Worm (Caenorhabditis elegans) whole organism, L4 larva: ENCODE results near the gene dcap-1.

ENCODE experiments used
- D1046.2 ChIP-seq: fragments of 200-800 bp; sonication (Bioruptor generic); IDR thresholded peaks from 2 replicates; pipeline ENCODE4 v1.3.6; 2022; ENCODE audit warnings: missing genetic modification characterization, missing compliant biosample characterization
- F37D6.2 ChIP-seq: sonication (generic microtip); optimal IDR thresholded peaks from 2 replicates; lab custom pipeline; 2016; ENCODE audit warnings: mild to moderate bottlenecking, missing genetic modification characterization, missing compliant biosample characterization
- F49E8.2 ChIP-seq: sonication (generic microtip); optimal IDR thresholded peaks from 2 replicates; lab custom pipeline; 2016; ENCODE audit warnings: missing compliant biosample characterization, mild to moderate bottlenecking, missing genetic modification characterization, borderline replicate concordance
- ZK337.2 ChIP-seq: fragments of 200-800 bp; sonication (Bioruptor generic); IDR thresholded peaks from 2 replicates; pipeline ENCODE4 v1.3.6; 2022; ENCODE audit warnings: missing genetic modification reagents, missing genetic modification characterization, missing compliant biosample characterization
- ZK546.5 ChIP-seq, 2 experiments: sonication (generic microtip); optimal IDR thresholded peaks; 2 replicates each; lab custom pipeline; 2017; ENCODE audit warnings: missing biosample characterization in 2 of 2, missing genetic modification characterization in 2 of 2
- aha-1 ChIP-seq: fragments of 150-350 bp; peaks from one replicate; lab custom pipeline; 2014; ENCODE audit warnings: missing biosample characterization, missing genetic modification characterization
- ama-1 ChIP-seq: fragments of 150-350 bp; optimal IDR thresholded peaks from 2 replicates; lab custom pipeline; 2014; ENCODE audit warnings: inconsistent platforms, mixed read lengths
- attf-4 ChIP-seq: sonication (generic microtip); optimal IDR thresholded peaks from 3 replicates; lab custom pipeline; 2017; ENCODE audit warnings: missing biosample characterization, missing genetic modification characterization
- ceh-28 ChIP-seq: fragments of 150-350 bp; optimal IDR thresholded peaks from 2 replicates; lab custom pipeline; 2014; ENCODE audit warnings: missing biosample characterization, missing genetic modification reagents, missing genetic modification characterization
- cey-2 ChIP-seq: sonication (generic microtip); optimal IDR thresholded peaks from 3 replicates; lab custom pipeline; 2017; ENCODE audit warnings: missing genetic modification characterization, mild to moderate bottlenecking, missing compliant biosample characterization, antibody characterized with exemption, borderline replicate concordance; ENCODE audit not compliant: insufficient read depth
- daf-16 ChIP-seq, 3 experiments: sonication (generic microtip); optimal IDR thresholded peaks; 2 replicates each; lab custom pipeline; 2016 to 2017; ENCODE audit warnings: missing genetic modification characterization in 3 of 3, missing genetic modification reagents in 3 of 3, mild to moderate bottlenecking in 2 of 3, missing compliant biosample characterization in 2 of 3, missing biosample characterization in 1 of 3, moderate library complexity in 1 of 3
- dmd-8 ChIP-seq: fragments of 200-800 bp; sonication (Bioruptor generic); IDR thresholded peaks from 2 replicates; pipeline ENCODE4 v1.3.6; 2022; ENCODE audit warnings: missing genetic modification characterization, missing compliant biosample characterization
- dve-1 ChIP-seq: sonication (generic microtip); optimal IDR thresholded peaks from 2 replicates; lab custom pipeline; 2017; ENCODE audit warnings: antibody characterized with exemption, mild to moderate bottlenecking, missing genetic modification characterization, missing compliant biosample characterization; ENCODE audit not compliant: insufficient read depth
- hif-1 ChIP-seq, 2 experiments: sonication (generic microtip); optimal IDR thresholded peaks; 2 replicates each; lab custom pipeline; 2016 to 2017; ENCODE audit warnings: missing compliant biosample characterization in 2 of 2, missing genetic modification characterization in 2 of 2, missing genetic modification reagents in 2 of 2, missing genotype in 2 of 2, mild to moderate bottlenecking in 1 of 2
- hlh-11 ChIP-seq: fragments of 200-800 bp; sonication (Bioruptor generic); optimal IDR thresholded peaks from 2 replicates; lab custom pipeline; 2018; ENCODE audit warnings: mild to moderate bottlenecking, missing genetic modification characterization, missing compliant biosample characterization
- hmg-1.1 ChIP-seq: fragments of 200-800 bp; sonication (Bioruptor generic); IDR thresholded peaks from 2 replicates; pipeline ENCODE4 v1.3.6; 2022; ENCODE audit warnings: missing genetic modification reagents, missing genetic modification characterization, missing compliant biosample characterization
- lin-29 ChIP-seq: fragments of 200-800 bp; sonication (Bioruptor generic); IDR thresholded peaks from 2 replicates; pipeline ENCODE4 v1.3.6; 2022; ENCODE audit warnings: missing genetic modification reagents, missing genetic modification characterization, missing compliant biosample characterization
- mdl-1 ChIP-seq, 2 experiments: fragments of 150-350 bp in 1 of 2; sonication (generic microtip) in 1 of 2; optimal IDR thresholded peaks; 2 replicates each; lab custom pipeline; 2014 to 2017; ENCODE audit warnings: missing biosample characterization in 2 of 2, missing genetic modification characterization in 2 of 2
- mes-2 ChIP-seq: sonication (generic microtip); optimal IDR thresholded peaks from 2 replicates; lab custom pipeline; 2016; ENCODE audit warnings: missing genotype, mild to moderate bottlenecking, missing genetic modification characterization, missing compliant biosample characterization; ENCODE audit not compliant: poor library complexity, severe bottlenecking
- mxl-2 ChIP-seq: fragments of 200-800 bp; sonication (Bioruptor generic); conservative IDR thresholded peaks from 2 replicates; pipeline ENCODE4 v1.3.6; 2022; ENCODE audit warnings: missing genetic modification reagents, missing genetic modification characterization, missing compliant biosample characterization
- mxl-3 ChIP-seq: fragments of 200-800 bp; sonication (Bioruptor generic); optimal IDR thresholded peaks from 2 replicates; lab custom pipeline; 2018; ENCODE audit warnings: mild to moderate bottlenecking, missing genetic modification characterization, missing compliant biosample characterization
- nhr-25 ChIP-seq: sonication (generic microtip); optimal IDR thresholded peaks from 2 replicates; lab custom pipeline; 2017; ENCODE audit warnings: missing genetic modification characterization, mild to moderate bottlenecking, missing compliant biosample characterization, antibody characterized with exemption, moderate library complexity, borderline replicate concordance; ENCODE audit not compliant: insufficient read depth
- nhr-28 ChIP-seq: fragments of 150-350 bp; optimal IDR thresholded peaks from 2 replicates; lab custom pipeline; 2014; ENCODE audit warnings: missing biosample characterization, missing genetic modification characterization
- nhr-6 ChIP-seq: fragments of 150-350 bp; optimal IDR thresholded peaks from 2 replicates; lab custom pipeline; 2014; ENCODE audit warnings: missing biosample characterization, missing genetic modification characterization
- nhr-77 ChIP-seq: fragments of 150-350 bp; optimal IDR thresholded peaks from 2 replicates; lab custom pipeline; 2014; ENCODE audit warnings: missing biosample characterization, missing genetic modification characterization
- php-3 ChIP-seq: fragments of 200-800 bp; sonication (Bioruptor generic); IDR thresholded peaks from 2 replicates; pipeline ENCODE4 v1.3.6; 2022; ENCODE audit warnings: missing genetic modification reagents, missing genetic modification characterization, missing compliant biosample characterization
- pqm-1 ChIP-seq: sonication (generic microtip); optimal IDR thresholded peaks from 2 replicates; lab custom pipeline; 2017; ENCODE audit warnings: missing biosample characterization, missing genetic modification characterization
- set-16 ChIP-seq: fragments of 200-800 bp; sonication (Bioruptor generic); IDR thresholded peaks from 2 replicates; pipeline ENCODE4 v1.3.6; 2022; ENCODE audit warnings: missing genetic modification reagents, missing genetic modification characterization, missing compliant biosample characterization
- spr-3 ChIP-seq: fragments of 200-800 bp; sonication (Bioruptor generic); optimal IDR thresholded peaks from 2 replicates; lab custom pipeline; 2018; ENCODE audit warnings: mild to moderate bottlenecking, missing genetic modification characterization, missing compliant biosample characterization
- unc-130 ChIP-seq: sonication (generic microtip); optimal IDR thresholded peaks from 2 replicates; lab custom pipeline; 2016; ENCODE audit warnings: missing genetic modification reagents, missing genetic modification characterization, missing compliant biosample characterization
- zag-1 ChIP-seq: fragments of 150-350 bp; optimal IDR thresholded peaks from 2 replicates; lab custom pipeline; 2014; ENCODE audit warnings: missing biosample characterization, missing genetic modification characterization
- zfp-2 ChIP-seq: sonication (generic microtip); optimal IDR thresholded peaks from 2 replicates; lab custom pipeline; 2016; ENCODE audit warnings: mild to moderate bottlenecking, missing genetic modification characterization, missing compliant biosample characterization
- zfp-3 ChIP-seq: fragments of 200-800 bp; sonication (Bioruptor generic); conservative IDR thresholded peaks from 2 replicates; pipeline ENCODE4 v1.3.6; 2022; ENCODE audit warnings: missing genetic modification reagents, missing genetic modification characterization, missing compliant biosample characterization
- zip-11 ChIP-seq: fragments of 200-800 bp; sonication (Bioruptor generic); IDR thresholded peaks from 2 replicates; pipeline ENCODE4 v1.3.6; 2022; ENCODE audit warnings: missing genetic modification characterization, missing compliant biosample characterization
- ztf-7 ChIP-seq: fragments of 150-350 bp; optimal IDR thresholded peaks from 2 replicates; lab custom pipeline; 2014; ENCODE audit warnings: missing biosample characterization, missing genetic modification characterization

The dcap-1 gene

ce11 chrIV:1093870-1094564, 39.4 kb upstream of the dcap-1 start, which contains the start of the genes cct-8 and Y55F3AR.2 (continued):
- TF ChIP-seq mdl-1 (tag; optimal IDR thresholded peaks at IDR 0.05; lab: Kevin White, UChicago) (peak in 1 of 2 experiments; percentile 65), mes-2 (peak; percentile 94), nhr-77 (tag; lab: Kevin White, UChicago) (peak; percentile 94), mxl-3 (GFP tag; lab: Kevin White, UChicago) (peak; percentile 72), D1046.2 (GFP tag; lab: Robert Waterston, UW) (peak; percentile 95), ZK546.5 (tag; optimal IDR thresholded peaks at IDR 0.05; lab: Kevin White, UChicago) (peak; percentile 15 to 67), nhr-25 (peak; percentile 81), hif-1 (tag; optimal IDR thresholded peaks at IDR 0.05; lab: Kevin White, UChicago) (peak; percentile 85 to 93), ztf-7 (tag; lab: Kevin White, UChicago) (peak; percentile 91), zip-11 (GFP tag; lab: Robert Waterston, UW) (peak; percentile 56; the same call in 1 of the 2 replicates)

DNA sequence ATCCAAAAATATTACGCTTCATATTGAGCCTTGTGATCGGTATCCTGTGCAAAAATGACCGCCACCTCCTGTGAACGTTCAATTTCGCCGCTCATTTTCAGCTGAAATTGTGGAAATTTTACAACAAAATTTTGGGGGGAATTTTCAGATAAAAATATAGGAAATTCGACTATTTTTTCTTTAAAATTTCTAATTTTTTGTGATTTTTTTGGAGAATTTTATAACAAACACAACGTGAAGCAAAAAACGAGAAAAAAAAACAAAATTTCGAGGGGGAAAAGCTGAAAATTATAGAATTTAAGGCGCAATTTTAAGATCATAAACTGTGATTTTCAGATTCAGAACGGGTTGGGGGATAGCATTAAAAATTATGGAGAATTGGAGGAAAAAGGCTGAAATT, 32.3 kb upstream of the dcap-1 start, which contains the start of gene csn-4:
Gene csn-4 (minus strand): TSS at position 101 of the 400 bp plus-strand sequence.
- TF ChIP-seq F49E8.2 (tag; lab: Kevin White, UChicago) (no peak), aha-1 (tag; lab: Kevin White, UChicago) (no peak), dmd-8 (no peak), spr-3 (peak; percentile 4), set-16 (no peak), F37D6.2 (tag; lab: Kevin White, UChicago) (no peak), lin-29 (no peak), hmg-1.1 (GFP tag; lab: Robert Waterston, UW) (no peak), ceh-28 (no peak), ama-1 (lab: Kevin White, UChicago) (peak; percentile 10)

- TF ChIP-seq nhr-25 (no peak), ZK337.2 (no peak), lin-29 (no peak), spr-3 (no peak), php-3 (peak; percentile 40; the same call in 1 of the 2 replicates), nhr-77 (tag; lab: Kevin White, UChicago) (peak; percentile 65), zag-1 (tag; lab: Kevin White, UChicago) (no peak), zfp-2 (no peak), cey-2 (tag; lab: Kevin White, UChicago) (no peak), daf-16 (GFP tag; optimal IDR thresholded peaks at IDR 0.05; lab: Kevin White, UChicago) (no peak), daf-16 (tag; optimal IDR thresholded peaks at IDR 0.05; lab: Kevin White, UChicago) (peak; percentile 17), attf-4 (tag; lab: Kevin White, UChicago) (no peak), dve-1 (tag; lab: Kevin White, UChicago) (peak; percentile 12), nhr-28 (tag; lab: Kevin White, UChicago) (peak; percentile 71), hlh-11 (tag; lab: Kevin White, UChicago) (peak; percentile 10), mdl-1 (tag; optimal IDR thresholded peaks at IDR 0.05; lab: Kevin White, UChicago) (no peak), mxl-2 (GFP tag; lab: Robert Waterston, UW) (no peak), pqm-1 (tag; lab: Kevin White, UChicago) (peak; percentile 76), unc-130 (GFP tag; lab: Kevin White, UChicago) (no peak), nhr-6 (tag; lab: Kevin White, UChicago) (peak; percentile 53), zfp-3 (GFP tag; lab: Robert Waterston, UW) (no peak)
Measured at ce11 chrIV:1075484-1075883, 20.9 kb upstream of the dcap-1 start.
